Fruit fly (Drosophila melanogaster) whole organism, embryonic: ENCODE data around the gene CkIIalpha-i3.

Source experiments
- ATbp ChIP-seq: fragments of 200-800 bp; sonication (Bioruptor generic); optimal IDR thresholded peaks from 2 replicates; lab custom pipeline; 2017; ENCODE audit warnings: missing biosample characterization, mild to moderate bottlenecking, missing genetic modification characterization, missing genetic modification reagents
- Ada2b ChIP-seq: fragments of 200-800 bp; sonication (Bioruptor generic); IDR thresholded peaks from 2 replicates; pipeline ENCODE4 v1.3.6; 2022; ENCODE audit warnings: missing biosample characterization, missing genetic modification characterization
- BtbVII ChIP-seq: fragments of 200-800 bp; sonication (Bioruptor generic); optimal IDR thresholded peaks from 3 replicates; lab custom pipeline; 2017; ENCODE audit warnings: missing biosample characterization, mild to moderate bottlenecking, missing genetic modification characterization
- CG10959 ChIP-seq: fragments of 200-800 bp; sonication (Bioruptor generic); IDR thresholded peaks from 2 replicates; pipeline ENCODE4 v1.3.6; 2022; ENCODE audit warnings: missing biosample characterization, missing genetic modification characterization
- CG10979 ChIP-seq: fragments of 200-800 bp; sonication (Bioruptor generic); optimal IDR thresholded peaks from 2 replicates; lab custom pipeline; 2018; ENCODE audit warnings: missing biosample characterization, mild to moderate bottlenecking, missing genetic modification characterization, moderate library complexity
- CG11504 ChIP-seq: fragments of 200-800 bp; sonication (Bioruptor generic); optimal IDR thresholded peaks from 3 replicates; lab custom pipeline; 2019; ENCODE audit warnings: missing biosample characterization, mild to moderate bottlenecking, missing genetic modification characterization, moderate library complexity
- CG11560 ChIP-seq: fragments of 200-800 bp; sonication (Bioruptor generic); IDR thresholded peaks from 3 replicates; pipeline ENCODE4 v1.3.6; 2022; ENCODE audit warnings: missing biosample characterization, missing genetic modification characterization
- CG11696 ChIP-seq: fragments of 200-800 bp; sonication (Bioruptor generic); IDR thresholded peaks from 2 replicates; pipeline ENCODE4 v1.3.6; 2022; ENCODE audit warnings: missing biosample characterization, missing genetic modification characterization
- CG12769 ChIP-seq: fragments of 200-800 bp; sonication (Bioruptor generic); optimal IDR thresholded peaks from 2 replicates; lab custom pipeline; 2019; ENCODE audit warnings: missing biosample characterization, mild to moderate bottlenecking, missing genetic modification characterization, moderate library complexity
- CG1603 ChIP-seq: fragments of 200-800 bp; sonication (Bioruptor generic); optimal IDR thresholded peaks from 2 replicates; lab custom pipeline; 2019; ENCODE audit warnings: missing biosample characterization, mild to moderate bottlenecking, missing genetic modification characterization, moderate library complexity
- CG16813 ChIP-seq: fragments of 200-800 bp; sonication (Bioruptor generic); IDR thresholded peaks from 3 replicates; pipeline ENCODE4 v1.3.6; 2022; ENCODE audit warnings: missing biosample characterization, missing genetic modification characterization; ENCODE audit not compliant: partially characterized antibody
- CG17829 ChIP-seq: fragments of 200-800 bp; optimal IDR thresholded peaks from 2 replicates; lab custom pipeline; 2019; ENCODE audit warnings: missing biosample characterization, mild to moderate bottlenecking, missing genetic modification characterization, moderate library complexity
- CG2116 ChIP-seq: fragments of 200-800 bp; sonication (Bioruptor generic); optimal IDR thresholded peaks from 3 replicates; lab custom pipeline; 2018; ENCODE audit warnings: missing biosample characterization, mild to moderate bottlenecking, missing genetic modification characterization
- CG2712 ChIP-seq: fragments of 200-800 bp; optimal IDR thresholded peaks from 3 replicates; lab custom pipeline; 2019; ENCODE audit warnings: missing biosample characterization, mild to moderate bottlenecking, missing genetic modification characterization, moderate library complexity
- CG2875 ChIP-seq: fragments of 200-800 bp; sonication (Bioruptor generic); optimal IDR thresholded peaks from 2 replicates; lab custom pipeline; 2017; ENCODE audit warnings: missing biosample characterization, mild to moderate bottlenecking, missing genetic modification characterization, missing genetic modification reagents
- CG30403 ChIP-seq: fragments of 200-800 bp; sonication (Bioruptor generic); optimal IDR thresholded peaks from 3 replicates; lab custom pipeline; 2016; ENCODE audit warnings: missing biosample characterization, missing genetic modification characterization
- CG31441 ChIP-seq: fragments of 200-800 bp; sonication (Bioruptor generic); IDR thresholded peaks from 2 replicates; pipeline ENCODE4 v1.3.6; 2022; ENCODE audit warnings: missing biosample characterization, missing genetic modification characterization
- CG3281 ChIP-seq: fragments of 200-800 bp; sonication (Bioruptor generic); optimal IDR thresholded peaks from 3 replicates; lab custom pipeline; 2017; ENCODE audit warnings: missing biosample characterization, mild to moderate bottlenecking, missing genetic modification characterization
- CG4360 ChIP-seq: fragments of 200-800 bp; sonication (Bioruptor generic); IDR thresholded peaks from 2 replicates; pipeline ENCODE4 v1.3.6; 2022; ENCODE audit warnings: missing biosample characterization, missing genetic modification characterization
- CG4404 ChIP-seq: fragments of 200-800 bp; sonication (Bioruptor generic); IDR thresholded peaks from 2 replicates; pipeline ENCODE4 v1.3.6; 2022; ENCODE audit warnings: missing biosample characterization, missing genetic modification characterization
- CG6683 ChIP-seq: fragments of 200-800 bp; sonication (Bioruptor generic); optimal IDR thresholded peaks from 2 replicates; lab custom pipeline; 2017; ENCODE audit warnings: missing biosample characterization, mild to moderate bottlenecking, missing genetic modification characterization, missing genetic modification reagents
- CG6791 ChIP-seq: fragments of 200-800 bp; sonication (Bioruptor generic); IDR thresholded peaks from 3 replicates; pipeline ENCODE4 v1.3.6; 2022; ENCODE audit warnings: missing biosample characterization, missing genetic modification characterization; ENCODE audit not compliant: partially characterized antibody
- CG6813 ChIP-seq: fragments of 200-800 bp; sonication (Bioruptor generic); optimal IDR thresholded peaks from 2 replicates; lab custom pipeline; 2017; ENCODE audit warnings: missing biosample characterization, missing genetic modification characterization, mild to moderate bottlenecking, moderate library complexity, missing genetic modification reagents
- CG7271 ChIP-seq: fragments of 200-800 bp; sonication (Bioruptor generic); optimal IDR thresholded peaks from 2 replicates; lab custom pipeline; 2018; ENCODE audit warnings: missing biosample characterization, mild to moderate bottlenecking, missing genetic modification characterization, moderate library complexity
- CG7372 ChIP-seq: fragments of 200-800 bp; sonication (Bioruptor generic); IDR thresholded peaks from 2 replicates; pipeline ENCODE4 v1.3.6; 2022; ENCODE audit warnings: missing biosample characterization, missing genetic modification characterization
- CG8089 ChIP-seq: fragments of 200-800 bp; sonication (Bioruptor generic); optimal IDR thresholded peaks from 3 replicates; lab custom pipeline; 2016; ENCODE audit warnings: missing biosample characterization, missing genetic modification characterization
- CG8290 ChIP-seq, 3 experiments: fragments of 200-800 bp; sonication (Bioruptor generic); optimal IDR thresholded peaks; 2 replicates each; lab custom pipeline; 2016 to 2019; ENCODE audit warnings: missing biosample characterization in 3 of 3, missing genetic modification characterization in 3 of 3, mild to moderate bottlenecking in 2 of 3, moderate library complexity in 1 of 3
- CG8924 ChIP-seq: fragments of 200-800 bp; optimal IDR thresholded peaks from 3 replicates; lab custom pipeline; 2019; ENCODE audit warnings: missing biosample characterization, mild to moderate bottlenecking, missing genetic modification characterization, moderate library complexity
- CG9797 ChIP-seq: fragments of 200-800 bp; sonication (Bioruptor generic); optimal IDR thresholded peaks from 3 replicates; lab custom pipeline; 2018; ENCODE audit warnings: missing biosample characterization, mild to moderate bottlenecking, missing genetic modification characterization
- CG9932 ChIP-seq: fragments of 200-800 bp; sonication (Bioruptor generic); IDR thresholded peaks from 2 replicates; pipeline ENCODE4 v1.3.6; 2022; ENCODE audit warnings: missing biosample characterization, missing genetic modification characterization
- Doc3 ChIP-seq: fragments of 200-800 bp; sonication (Bioruptor generic); IDR thresholded peaks from 3 replicates; pipeline ENCODE4 v1.3.6; 2022; ENCODE audit warnings: missing biosample characterization, missing genetic modification characterization; ENCODE audit not compliant: partially characterized antibody
- Fer2 ChIP-seq: fragments of 200-800 bp; sonication (Bioruptor generic); optimal IDR thresholded peaks from 2 replicates; lab custom pipeline; 2018; ENCODE audit warnings: missing biosample characterization, mild to moderate bottlenecking, missing genetic modification characterization, moderate library complexity
- Med ChIP-seq: fragments of 200-800 bp; sonication (Bioruptor generic); peaks from one replicate; lab custom pipeline; 2016; ENCODE audit warnings: missing biosample characterization, missing genetic modification characterization, mild to moderate bottlenecking, inconsistent platforms, moderate library complexity
- Meics ChIP-seq: fragments of 200-800 bp; sonication (Bioruptor generic); optimal IDR thresholded peaks from 2 replicates; lab custom pipeline; 2017; ENCODE audit warnings: missing biosample characterization, mild to moderate bottlenecking, missing genetic modification characterization
- Rx ChIP-seq: fragments of 200-800 bp; sonication (Bioruptor generic); IDR thresholded peaks from 2 replicates; pipeline ENCODE4 v1.3.6; 2022; ENCODE audit warnings: missing biosample characterization, missing genetic modification characterization
- chn ChIP-seq: fragments of 200-800 bp; sonication (Bioruptor generic); optimal IDR thresholded peaks from 2 replicates; lab custom pipeline; 2016; ENCODE audit warnings: missing biosample characterization, missing genetic modification characterization
- ci ChIP-seq: fragments of 200-800 bp; sonication (Bioruptor generic); IDR thresholded peaks from 3 replicates; pipeline ENCODE4 v1.3.6; 2022; ENCODE audit warnings: missing biosample characterization, missing genetic modification characterization
- crp ChIP-seq, 2 experiments: fragments of 200-800 bp; sonication (Bioruptor generic); optimal IDR thresholded peaks; 2 replicates in 1 of 2; 3 replicates in 1 of 2; lab custom pipeline; 2017; ENCODE audit warnings: missing biosample characterization in 2 of 2, missing genetic modification characterization in 2 of 2, mild to moderate bottlenecking in 1 of 2, moderate library complexity in 1 of 2
- da ChIP-seq: fragments of 200-800 bp; sonication (Bioruptor generic); optimal IDR thresholded peaks from 2 replicates; lab custom pipeline; 2016; ENCODE audit warnings: missing biosample characterization, missing genetic modification characterization
- dimm ChIP-seq: fragments of 200-800 bp; sonication (Bioruptor generic); IDR thresholded peaks from 2 replicates; pipeline ENCODE4 v1.3.6; 2022; ENCODE audit warnings: missing biosample characterization, missing genetic modification characterization
- dmrt11E ChIP-seq: fragments of 200-800 bp; sonication (Bioruptor generic); optimal IDR thresholded peaks from 3 replicates; lab custom pipeline; 2018; ENCODE audit warnings: missing biosample characterization, mild to moderate bottlenecking, missing genetic modification characterization, moderate library complexity
- fru ChIP-seq: fragments of >200 bp; optimal IDR thresholded peaks from 2 replicates; lab custom pipeline; 2017
- hb ChIP-seq: fragments of 200-800 bp; sonication (Bioruptor generic); IDR thresholded peaks from 3 replicates; pipeline ENCODE4 v1.3.6; 2022; ENCODE audit warnings: missing biosample characterization, missing genetic modification characterization; ENCODE audit not compliant: partially characterized antibody
- hkb ChIP-seq, 2 experiments: fragments of 200-800 bp in 1 of 2; fragments of >200 bp in 1 of 2; sonication (Bioruptor generic) in 1 of 2; IDR thresholded peaks in 1 of 2; optimal IDR thresholded peaks in 1 of 2; 2 replicates each; pipeline versions ENCODE4 v1.3.6 to Lab custom; 2017 to 2022; ENCODE audit warnings: missing biosample characterization in 1 of 2, missing genetic modification characterization in 1 of 2
- luna ChIP-seq: fragments of 200-800 bp; sonication (Bioruptor generic); optimal IDR thresholded peaks from 2 replicates; lab custom pipeline; 2016; ENCODE audit warnings: missing biosample characterization, missing genetic modification characterization
- maf-S ChIP-seq: fragments of 200-800 bp; sonication (Bioruptor generic); optimal IDR thresholded peaks from 2 replicates; lab custom pipeline; 2016; ENCODE audit warnings: missing biosample characterization, missing genetic modification characterization
- pfk ChIP-seq: fragments of 200-800 bp; sonication (Bioruptor generic); optimal IDR thresholded peaks from 2 replicates; lab custom pipeline; 2018; ENCODE audit warnings: missing biosample characterization, mild to moderate bottlenecking, missing genetic modification characterization, moderate library complexity
- pros ChIP-seq: fragments of 200-800 bp; sonication (Bioruptor generic); optimal IDR thresholded peaks from 3 replicates; lab custom pipeline; 2019; ENCODE audit warnings: missing biosample characterization, mild to moderate bottlenecking, missing genetic modification characterization, moderate library complexity
- rib ChIP-seq: fragments of 200-800 bp; sonication (Bioruptor generic); IDR thresholded peaks from 2 replicates; pipeline ENCODE4 v1.3.6; 2022; ENCODE audit warnings: missing biosample characterization, missing genetic modification characterization
- sna ChIP-seq: fragments of 200-800 bp; sonication (Bioruptor generic); IDR thresholded peaks from 2 replicates; pipeline ENCODE4 v1.3.6; 2022; ENCODE audit warnings: missing biosample characterization, missing genetic modification characterization; ENCODE audit not compliant: partially characterized antibody

Gene CkIIalpha-i3

DNA sequence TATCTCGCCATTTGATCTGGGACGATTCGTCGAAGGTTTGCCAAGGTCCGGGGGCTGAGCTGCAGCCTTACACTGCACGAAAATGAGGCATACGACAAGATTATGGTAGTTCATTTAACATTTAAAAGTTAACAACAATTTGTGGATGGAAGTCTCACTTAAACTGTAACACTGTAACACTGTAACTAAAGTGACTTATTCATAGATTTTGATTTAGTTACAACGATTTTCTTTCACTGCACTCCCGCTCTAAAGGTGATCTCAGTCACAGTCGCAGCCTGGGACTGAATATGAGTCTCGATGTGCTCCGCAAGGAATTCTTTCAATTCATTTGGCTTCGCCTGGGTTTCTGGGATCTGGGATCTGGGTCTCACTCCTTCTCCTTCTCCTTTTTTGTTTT, 49.8 kb upstream of the CkIIalpha-i3 start (continued):
- no peak for TF ChIP-seq CG11560 (tag; lab: Robert Waterston, UW)
- no peak for TF ChIP-seq fru (lab: Kevin White, UChicago)
- no peak for TF ChIP-seq CG7372 (GFP tag; lab: Robert Waterston, UW)
- no peak for TF ChIP-seq CG6683 (GFP tag; lab: Kevin White, UChicago)
- peak; percentile 46 for TF ChIP-seq Med (GFP tag; lab: Kevin White, UChicago)
- TF ChIP-seq Ada2b (GFP tag; lab: Robert Waterston, UW) = no peak
- TF ChIP-seq CG8089 (GFP tag; lab: Kevin White, UChicago) = no peak
- TF ChIP-seq CG2875 (GFP tag; lab: Kevin White, UChicago) = no peak
- 0 out of 2 replicates have a peak, but pooled peaks have one; percentile 24 for TF ChIP-seq CG4360
- TF ChIP-seq Rx = 0 out of 2 replicates have a peak, but pooled peaks have one; percentile 13
- TF ChIP-seq CG6791 (GFP tag; lab: Robert Waterston, UW) = no peak
- no peak for TF ChIP-seq BtbVII (GFP tag; lab: Kevin White, UChicago)
- TF ChIP-seq pfk (GFP tag; lab: Kevin White, UChicago) = no peak
- TF ChIP-seq CG6813 = peak; percentile 47
- no peak for TF ChIP-seq CG9797 (GFP tag; lab: Kevin White, UChicago)
- no peak for TF ChIP-seq CG16813 (GFP tag; lab: Robert Waterston, UW)
- TF ChIP-seq sna (GFP tag; lab: Robert Waterston, UW) = no peak
- peak; percentile 71 for TF ChIP-seq CG10979 (tag; lab: Kevin White, UChicago)
- TF ChIP-seq CG31441 = peak; percentile 37; the same call in 1 of the 2 replicates
- TF ChIP-seq maf-S = no peak
- TF ChIP-seq Fer2 = no peak
- TF ChIP-seq Meics (GFP tag; lab: Kevin White, UChicago) = no peak
- no peak for TF ChIP-seq chn (GFP tag; lab: Kevin White, UChicago)
- TF ChIP-seq CG12769 (tag; lab: Kevin White, UChicago) = no peak
- TF ChIP-seq luna (GFP tag; lab: Kevin White, UChicago) = no peak
- TF ChIP-seq CG1603 = peak; percentile 77
- TF ChIP-seq da (GFP tag; lab: Kevin White, UChicago) = no peak
- TF ChIP-seq dmrt11E (tag; lab: Kevin White, UChicago) = peak; percentile 72
- TF ChIP-seq CG2116 (GFP tag; lab: Kevin White, UChicago) = no peak
- TF ChIP-seq CG9932 (GFP tag; lab: Robert Waterston, UW) = no peak
- peak; percentile 58 for TF ChIP-seq CG7271
- TF ChIP-seq ATbp = no peak
- peak; percentile 62 for TF ChIP-seq CG17829 (tag; lab: Kevin White, UChicago)
- no peak for TF ChIP-seq CG11696 (GFP tag; lab: Robert Waterston, UW)
- TF ChIP-seq CG30403 (GFP tag; lab: Kevin White, UChicago) = no peak
- TF ChIP-seq CG8924 (tag; lab: Kevin White, UChicago) = peak; percentile 29
- peak; percentile 64 for TF ChIP-seq CG2712
- no peak for TF ChIP-seq ci
- no peak for TF ChIP-seq rib
- TF ChIP-seq hb = no peak
- peak; percentile 15 for TF ChIP-seq CG11504 (tag; lab: Kevin White, UChicago)
- no peak for TF ChIP-seq dimm (GFP tag; lab: Robert Waterston, UW)
- TF ChIP-seq CG3281 (GFP tag; lab: Kevin White, UChicago) = no peak
- no peak for TF ChIP-seq CG8290 (GFP tag; optimal IDR thresholded peaks at IDR 0.05; lab: Kevin White, UChicago)
- TF ChIP-seq CG8290 (tag; optimal IDR thresholded peaks at IDR 0.05; lab: Kevin White, UChicago) = peak in 1 of 2 experiments; percentile 7
- peak; percentile 62 for TF ChIP-seq CG10959 (GFP tag; lab: Robert Waterston, UW)
- no peak for TF ChIP-seq pros (GFP tag; lab: Kevin White, UChicago)
- no peak for TF ChIP-seq crp (GFP tag; optimal IDR thresholded peaks at IDR 0.05; lab: Kevin White, UChicago)
- TF ChIP-seq hkb (optimal IDR thresholded peaks at IDR 0.05; lab: Kevin White, UChicago) = no peak
- no peak for TF ChIP-seq hkb (GFP tag; IDR thresholded peaks at IDR 0.05; lab: Robert Waterston, UW)
- TF ChIP-seq Doc3 (GFP tag; lab: Robert Waterston, UW) = no peak
- TF ChIP-seq CG4404 (GFP tag; lab: Robert Waterston, UW) = peak; percentile 89
